Fruit fly (Drosophila melanogaster) whole organism, embryonic: ENCODE measurements around the gene CG34303.

Experiments used
- ATbp ChIP-seq: fragments of 200-800 bp; sonication (Bioruptor generic); optimal IDR thresholded peaks from 2 replicates; lab custom pipeline; 2017; ENCODE audit warnings: missing biosample characterization, mild to moderate bottlenecking, missing genetic modification characterization, missing genetic modification reagents
- CG10431 ChIP-seq: fragments of 200-800 bp; sonication (Bioruptor generic); optimal IDR thresholded peaks from 3 replicates; lab custom pipeline; 2018; ENCODE audit warnings: missing biosample characterization, mild to moderate bottlenecking, missing genetic modification characterization
- CG10654 ChIP-seq: fragments of 200-800 bp; sonication (Bioruptor generic); optimal IDR thresholded peaks from 2 replicates; lab custom pipeline; 2016; ENCODE audit warnings: missing biosample characterization, missing genetic modification characterization
- CG12659 ChIP-seq: fragments of 200-800 bp; sonication (Bioruptor generic); optimal IDR thresholded peaks from 3 replicates; lab custom pipeline; 2017; ENCODE audit warnings: mild to moderate bottlenecking, missing biosample characterization, missing genetic modification reagents, missing genetic modification characterization
- CG13296 ChIP-seq: fragments of 200-800 bp; sonication (Bioruptor generic); optimal IDR thresholded peaks from 3 replicates; lab custom pipeline; 2018; ENCODE audit warnings: missing biosample characterization, mild to moderate bottlenecking, missing genetic modification characterization
- CG15011 ChIP-seq: fragments of 200-800 bp; sonication (Bioruptor generic); optimal IDR thresholded peaks from 3 replicates; lab custom pipeline; 2018; ENCODE audit warnings: missing biosample characterization, mild to moderate bottlenecking, missing genetic modification characterization
- CG18476 ChIP-seq: fragments of 200-800 bp; sonication (Bioruptor generic); optimal IDR thresholded peaks from 2 replicates; lab custom pipeline; 2016; ENCODE audit warnings: missing biosample characterization, mild to moderate bottlenecking, missing genetic modification characterization
- CG3726 ChIP-seq: fragments of 200-800 bp; sonication (Bioruptor generic); IDR thresholded peaks from 3 replicates; pipeline ENCODE4, ENCODE4 v1.3.6; 2022; ENCODE audit warnings: missing biosample characterization, missing genetic modification characterization
- CG3838 ChIP-seq: fragments of 200-800 bp; sonication (Bioruptor generic); optimal IDR thresholded peaks from 3 replicates; lab custom pipeline; 2016; ENCODE audit warnings: missing biosample characterization, missing genetic modification characterization
- CG3995 ChIP-seq: fragments of 200-800 bp; sonication (Bioruptor generic); optimal IDR thresholded peaks from 3 replicates; lab custom pipeline; 2016; ENCODE audit warnings: missing biosample characterization, missing genetic modification characterization
- CG4854 ChIP-seq: fragments of 200-800 bp; sonication (Bioruptor generic); optimal IDR thresholded peaks from 2 replicates; lab custom pipeline; 2016; ENCODE audit warnings: missing biosample characterization, missing genetic modification characterization, inconsistent platforms
- CG7786 ChIP-seq: fragments of 200-800 bp; sonication (Bioruptor generic); optimal IDR thresholded peaks from 2 replicates; lab custom pipeline; 2016; ENCODE audit warnings: missing biosample characterization, missing genetic modification characterization
- Dbx ChIP-seq: fragments of 200-800 bp; sonication (Bioruptor generic); IDR thresholded peaks from 3 replicates; pipeline ENCODE4 v1.3.6; 2022; ENCODE audit warnings: missing biosample characterization, missing genetic modification characterization
- Doc2 ChIP-seq: fragments of 200-800 bp; sonication (Bioruptor generic); IDR thresholded peaks from 2 replicates; pipeline ENCODE4 v1.3.6; 2022; ENCODE audit warnings: missing biosample characterization, missing genetic modification characterization
- Ets97D ChIP-seq: fragments of 200-800 bp; sonication (Bioruptor generic); optimal IDR thresholded peaks from 3 replicates; lab custom pipeline; 2016; ENCODE audit warnings: missing biosample characterization, missing genetic modification characterization
- HLH54F ChIP-seq: fragments of 200-800 bp; sonication (Bioruptor generic); optimal IDR thresholded peaks from 3 replicates; lab custom pipeline; 2016; ENCODE audit warnings: missing biosample characterization, missing genetic modification characterization
- HmgD ChIP-seq: fragments of 200-800 bp; sonication (Bioruptor generic); optimal IDR thresholded peaks from 3 replicates; lab custom pipeline; 2016; ENCODE audit warnings: missing biosample characterization, missing genetic modification characterization
- Hr39 ChIP-seq: fragments of >200 bp; optimal IDR thresholded peaks from 2 replicates; lab custom pipeline; 2017
- Hr78 ChIP-seq, 2 experiments: fragments of 200-800 bp in 1 of 2; fragments of >200 bp in 1 of 2; sonication (Bioruptor generic) in 1 of 2; optimal IDR thresholded peaks; 2 replicates each; lab custom pipeline; 2017 to 2019; ENCODE audit warnings: missing biosample characterization in 2 of 2, missing genetic modification characterization in 2 of 2, mild to moderate bottlenecking in 1 of 2, moderate library complexity in 1 of 2
- Mes4 ChIP-seq: fragments of 200-800 bp; sonication (Bioruptor generic); optimal IDR thresholded peaks from 2 replicates; lab custom pipeline; 2016; ENCODE audit warnings: missing biosample characterization, missing genetic modification characterization
- Pdp1 ChIP-seq, 2 experiments: fragments of 200-800 bp; sonication (Bioruptor generic); optimal IDR thresholded peaks; 3 replicates each; lab custom pipeline; 2016; ENCODE audit warnings: missing biosample characterization in 2 of 2, missing genetic modification characterization in 2 of 2, mild to moderate bottlenecking in 1 of 2, moderate library complexity in 1 of 2
- Ptx1 ChIP-seq: fragments of 200-800 bp; sonication (Bioruptor generic); IDR thresholded peaks from 2 replicates; pipeline ENCODE4 v1.3.6; 2022; ENCODE audit warnings: missing biosample characterization, missing genetic modification characterization
- Scr ChIP-seq: fragments of 200-800 bp; sonication (Bioruptor generic); IDR thresholded peaks from 2 replicates; pipeline ENCODE4 v1.3.6; 2022; ENCODE audit warnings: missing biosample characterization, missing genetic modification characterization; ENCODE audit not compliant: partially characterized antibody
- TFAM ChIP-seq: fragments of 200-800 bp; sonication (Bioruptor generic); optimal IDR thresholded peaks from 2 replicates; lab custom pipeline; 2017; ENCODE audit warnings: missing biosample characterization, missing genetic modification characterization, inconsistent platforms
- Taf1 ChIP-seq: fragments of 200-800 bp; sonication (Bioruptor generic); IDR thresholded peaks from 2 replicates; pipeline ENCODE4 v1.3.6; 2022; ENCODE audit warnings: missing biosample characterization, missing genetic modification characterization
- ap ChIP-seq: fragments of 200-800 bp; sonication (Bioruptor generic); IDR thresholded peaks from 2 replicates; pipeline ENCODE4 v1.3.6; 2022; ENCODE audit warnings: missing biosample characterization, missing genetic modification characterization
- btn ChIP-seq: fragments of 200-800 bp; sonication (Bioruptor generic); optimal IDR thresholded peaks from 2 replicates; lab custom pipeline; 2016; ENCODE audit warnings: missing biosample characterization, missing genetic modification characterization
- cas ChIP-seq: fragments of 200-800 bp; sonication (Bioruptor generic); IDR thresholded peaks from 2 replicates; pipeline ENCODE4 v1.3.6; 2022; ENCODE audit warnings: missing biosample characterization, missing genetic modification characterization
- crol ChIP-seq: fragments of 200-800 bp; sonication (Bioruptor generic); IDR thresholded peaks from 2 replicates; pipeline ENCODE4 v1.3.6; 2022; ENCODE audit warnings: missing biosample characterization, missing genetic modification characterization
- gcm2 ChIP-seq: fragments of 200-800 bp; sonication (Bioruptor generic); optimal IDR thresholded peaks from 2 replicates; lab custom pipeline; 2016; ENCODE audit warnings: missing biosample characterization, missing genetic modification characterization
- grau ChIP-seq: fragments of 200-800 bp; optimal IDR thresholded peaks from 3 replicates; lab custom pipeline; 2019; ENCODE audit warnings: missing biosample characterization, mild to moderate bottlenecking, missing genetic modification characterization, moderate library complexity
- hb ChIP-seq: fragments of 200-800 bp; sonication (Bioruptor generic); IDR thresholded peaks from 3 replicates; pipeline ENCODE4 v1.3.6; 2022; ENCODE audit warnings: missing biosample characterization, missing genetic modification characterization; ENCODE audit not compliant: partially characterized antibody
- hth ChIP-seq: fragments of >200 bp; optimal IDR thresholded peaks from 2 replicates; lab custom pipeline; 2017; ENCODE audit warnings: inconsistent platforms
- insv ChIP-seq, 2 experiments: fragments of 200-800 bp; sonication (Bioruptor generic); optimal IDR thresholded peaks; 3 replicates each; lab custom pipeline; 2016 to 2018; ENCODE audit warnings: missing biosample characterization in 2 of 2, missing genetic modification characterization in 2 of 2
- inv ChIP-seq: fragments of 200-800 bp; sonication (Bioruptor generic); IDR thresholded peaks from 2 replicates; pipeline ENCODE4 v1.3.6; 2022; ENCODE audit warnings: missing biosample characterization, missing genetic modification characterization; ENCODE audit not compliant: partially characterized antibody
- jumu ChIP-seq: fragments of 200-800 bp; sonication (Bioruptor generic); optimal IDR thresholded peaks from 3 replicates; lab custom pipeline; 2016; ENCODE audit warnings: missing biosample characterization, missing genetic modification characterization
- kah ChIP-seq: fragments of 200-800 bp; sonication (Bioruptor generic); optimal IDR thresholded peaks from 2 replicates; lab custom pipeline; 2018; ENCODE audit warnings: missing biosample characterization, mild to moderate bottlenecking, missing genetic modification characterization
- nom ChIP-seq: fragments of 200-800 bp; sonication (Bioruptor generic); optimal IDR thresholded peaks from 2 replicates; lab custom pipeline; 2017; ENCODE audit warnings: missing biosample characterization, missing genetic modification characterization, mild to moderate bottlenecking, moderate library complexity, missing genetic modification reagents
- onecut ChIP-seq: fragments of 200-800 bp; sonication (Bioruptor generic); IDR thresholded peaks from 2 replicates; pipeline ENCODE4 v1.3.6; 2022; ENCODE audit warnings: missing biosample characterization, missing genetic modification characterization
- repo ChIP-seq: fragments of 200-800 bp; sonication (Bioruptor generic); optimal IDR thresholded peaks from 2 replicates; lab custom pipeline; 2016; ENCODE audit warnings: missing biosample characterization, missing genetic modification characterization
- sc ChIP-seq, 3 experiments: fragments of >200 bp in 2 of 3; fragments of 200-800 bp in 1 of 3; sonication (Bioruptor generic) in 1 of 3; optimal IDR thresholded peaks; 2 replicates in 2 of 3; 3 replicates in 1 of 3; lab custom pipeline; 2017; ENCODE audit warnings: mild to moderate bottlenecking in 1 of 3, missing biosample characterization in 1 of 3, missing genetic modification characterization in 1 of 3, missing genetic modification reagents in 1 of 3
- sim ChIP-seq: fragments of 200-800 bp; sonication (Bioruptor generic); IDR thresholded peaks from 2 replicates; pipeline ENCODE4 v1.3.6; 2022; ENCODE audit warnings: missing biosample characterization, missing genetic modification characterization
- slou ChIP-seq: fragments of 200-800 bp; sonication (Bioruptor generic); optimal IDR thresholded peaks from 3 replicates; lab custom pipeline; 2016; ENCODE audit warnings: missing biosample characterization, missing genetic modification characterization
- sna ChIP-seq: fragments of 200-800 bp; sonication (Bioruptor generic); IDR thresholded peaks from 2 replicates; pipeline ENCODE4 v1.3.6; 2022; ENCODE audit warnings: missing biosample characterization, missing genetic modification characterization; ENCODE audit not compliant: partially characterized antibody
- tin ChIP-seq: fragments of 200-800 bp; sonication (Bioruptor generic); optimal IDR thresholded peaks from 3 replicates; lab custom pipeline; 2016; ENCODE audit warnings: missing biosample characterization, missing genetic modification characterization
- trh ChIP-seq: fragments of 200-800 bp; sonication (Bioruptor generic); optimal IDR thresholded peaks from 2 replicates; lab custom pipeline; 2016; ENCODE audit warnings: missing biosample characterization, missing genetic modification characterization
- unpg ChIP-seq: fragments of 200-800 bp; sonication (Bioruptor generic); optimal IDR thresholded peaks from 3 replicates; lab custom pipeline; 2018; ENCODE audit warnings: missing biosample characterization, mild to moderate bottlenecking, missing genetic modification characterization, moderate library complexity
- vnd ChIP-seq: fragments of 200-800 bp; sonication (Bioruptor generic); IDR thresholded peaks from 3 replicates; pipeline ENCODE4 v1.3.6; 2022; ENCODE audit warnings: missing biosample characterization, missing genetic modification characterization; ENCODE audit not compliant: partially characterized antibody

CG34303 gene

dm6 chr3R:10144103-10144998, 7.3 kb downstream of the CG34303 start, which contains the start of the genes TAF1B and Invadolysin (continued):
- TF ChIP-seq sna (GFP tag; lab: Robert Waterston, UW) (peak; percentile 93), CG3726 (GFP tag; lab: Robert Waterston, UW) (no peak), Taf1 (no peak; the same call in 1 of the 2 replicates), Ptx1 (GFP tag; lab: Robert Waterston, UW) (peak; percentile 69), repo (GFP tag; lab: Kevin White, UChicago) (no peak), Ets97D (peak; percentile 83), CG7786 (no peak), nom (GFP tag; lab: Kevin White, UChicago) (no peak), sc (optimal IDR thresholded peaks at IDR 0.05; lab: Kevin White, UChicago) (no peak), sc (GFP tag; optimal IDR thresholded peaks at IDR 0.05; lab: Kevin White, UChicago) (no peak), CG10431 (GFP tag; lab: Kevin White, UChicago) (peak; percentile 73), CG12659 (peak; percentile 85), Mes4 (GFP tag; lab: Kevin White, UChicago) (peak; percentile 37), TFAM (GFP tag; lab: Kevin White, UChicago) (no peak), vnd (GFP tag; lab: Robert Waterston, UW) (peak; percentile 80), tin (peak; percentile 20), sim (GFP tag; lab: Robert Waterston, UW) (no peak), CG4854 (GFP tag; lab: Kevin White, UChicago) (peak; percentile 2), slou (GFP tag; lab: Kevin White, UChicago) (no peak), Hr39 (lab: Kevin White, UChicago) (no peak), CG13296 (GFP tag; lab: Kevin White, UChicago) (peak; percentile 44), trh (GFP tag; lab: Kevin White, UChicago) (peak; percentile 43), HLH54F (GFP tag; lab: Kevin White, UChicago) (peak; percentile 26), Hr78 (GFP tag; optimal IDR thresholded peaks at IDR 0.05; lab: Kevin White, UChicago) (no peak), grau (tag; lab: Kevin White, UChicago) (peak; percentile 93), unpg (GFP tag; lab: Kevin White, UChicago) (peak; percentile 29), Scr (GFP tag; lab: Robert Waterston, UW) (peak; percentile 93), Pdp1 (GFP tag; optimal IDR thresholded peaks at IDR 0.05; lab: Kevin White, UChicago) (peak; percentile 36 to 75), hth (lab: Kevin White, UChicago) (no peak), insv (GFP tag; optimal IDR thresholded peaks at IDR 0.05; lab: Kevin White, UChicago) (peak in 1 of 2 experiments; percentile 39), CG10654 (GFP tag; lab: Kevin White, UChicago) (peak; percentile 17), inv (peak; percentile 94), CG3838 (GFP tag; lab: Kevin White, UChicago) (no peak), Dbx (GFP tag; lab: Robert Waterston, UW) (peak; percentile 25; the same call in 1 of the 3 replicates), btn (GFP tag; lab: Kevin White, UChicago) (no peak), HmgD (GFP tag; lab: Kevin White, UChicago) (peak; percentile 67), cas (GFP tag; lab: Robert Waterston, UW) (peak; percentile 45; the same call in 1 of the 2 replicates), CG18476 (peak; percentile 36), crol (GFP tag; lab: Robert Waterston, UW) (peak; percentile 94), hb (peak; percentile 89), jumu (GFP tag; lab: Kevin White, UChicago) (no peak), ap (GFP tag; lab: Robert Waterston, UW) (no peak), gcm2 (GFP tag; lab: Kevin White, UChicago) (no peak), CG15011 (GFP tag; lab: Kevin White, UChicago) (no peak), CG3995 (GFP tag; lab: Kevin White, UChicago) (peak; percentile 92), ATbp (peak; percentile 10), onecut (peak; percentile 26; the same call in 1 of the 2 replicates), Doc2 (GFP tag; lab: Robert Waterston, UW) (no peak), kah (GFP tag; lab: Kevin White, UChicago) (no peak)
